Fruit fly (Drosophila melanogaster): ENCODE measurements around the gene Alp1.

The Alp1 gene

DNA sequence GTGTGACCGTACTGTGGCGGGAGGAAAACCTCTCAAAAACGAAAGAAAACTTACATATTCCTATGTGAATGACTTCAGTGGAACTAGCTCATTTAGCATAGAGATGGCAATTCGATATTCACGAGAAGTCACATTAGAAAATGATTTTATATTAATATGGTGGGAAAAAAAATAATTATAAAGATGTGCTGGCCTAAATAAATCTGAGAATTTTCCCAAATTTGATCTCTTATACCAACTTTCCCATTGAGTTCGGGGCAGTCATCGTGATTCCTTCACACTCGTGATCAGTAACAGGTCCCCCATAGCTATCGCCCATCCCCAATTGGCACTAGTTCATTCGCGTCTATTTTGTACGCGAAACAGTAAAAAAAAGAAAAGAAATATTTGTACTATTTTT lies 11.5 kb downstream of the Alp1 start, which contains the start of the genes barc and Aef1 (continued):
- TF ChIP-seq hb (GFP tag; IDR thresholded peaks at IDR 0.05; ENCODE audit: partially characterized antibody) (peak; percentile 88), nom (GFP tag; optimal IDR thresholded peaks at IDR 0.05) (no peak), zf30C (GFP tag; optimal IDR thresholded peaks at IDR 0.05) (no peak), CG14441 (GFP tag; IDR thresholded peaks at IDR 0.05) (peak; percentile 89), HLH54F (GFP tag; optimal IDR thresholded peaks at IDR 0.05) (peak; percentile 87), CG15696 (tag; optimal IDR thresholded peaks at IDR 0.05) (peak; percentile 91), dmrt99B (tag; optimal IDR thresholded peaks at IDR 0.05) (peak; percentile 82), Hr51 (GFP tag; optimal IDR thresholded peaks at IDR 0.05) (peak; percentile 79 to 88), ci (GFP tag; IDR thresholded peaks at IDR 0.05) (peak; percentile 68; the same call in 2 of the 3 replicates), nmo (GFP tag; optimal IDR thresholded peaks at IDR 0.05) (peak; percentile 95), Sox100B (GFP tag; optimal IDR thresholded peaks at IDR 0.05) (no peak), tin (GFP tag; optimal IDR thresholded peaks at IDR 0.05) (peak; percentile 92), disco-r (GFP tag; optimal IDR thresholded peaks at IDR 0.05) (peak; percentile 51), ara (GFP tag; IDR thresholded peaks at IDR 0.05) (peak; percentile 83), zfh2 (GFP tag; optimal IDR thresholded peaks at IDR 0.05) (peak; percentile 89), Lim3 (GFP tag; IDR thresholded peaks at IDR 0.05) (peak; percentile 48; the same call in 1 of the 2 replicates), CG5180 (GFP tag; optimal IDR thresholded peaks at IDR 0.05) (peak; percentile 26), CG9817 (tag; optimal IDR thresholded peaks at IDR 0.05) (peak; percentile 94), gro (GFP tag; optimal IDR thresholded peaks at IDR 0.05) (peak; percentile 59), pzg (GFP tag; optimal IDR thresholded peaks at IDR 0.05) (peak; percentile 72), jumu (GFP tag; optimal IDR thresholded peaks at IDR 0.05) (peak; percentile 71), CG1792 (GFP tag; optimal IDR thresholded peaks at IDR 0.05) (peak; percentile 63), CG12659 (GFP tag; optimal IDR thresholded peaks at IDR 0.05) (peak; percentile 89), CG8924 (tag; optimal IDR thresholded peaks at IDR 0.05) (peak; percentile 83), crc (GFP tag; optimal IDR thresholded peaks at IDR 0.05) (peak; percentile 72), tio (GFP tag; optimal IDR thresholded peaks at IDR 0.05) (peak; percentile 81), sug (tag; optimal IDR thresholded peaks at IDR 0.05) (peak; percentile 89), so (GFP tag; IDR thresholded peaks at IDR 0.05) (peak; percentile 76; the same call in 1 of the 3 replicates)

DNA sequence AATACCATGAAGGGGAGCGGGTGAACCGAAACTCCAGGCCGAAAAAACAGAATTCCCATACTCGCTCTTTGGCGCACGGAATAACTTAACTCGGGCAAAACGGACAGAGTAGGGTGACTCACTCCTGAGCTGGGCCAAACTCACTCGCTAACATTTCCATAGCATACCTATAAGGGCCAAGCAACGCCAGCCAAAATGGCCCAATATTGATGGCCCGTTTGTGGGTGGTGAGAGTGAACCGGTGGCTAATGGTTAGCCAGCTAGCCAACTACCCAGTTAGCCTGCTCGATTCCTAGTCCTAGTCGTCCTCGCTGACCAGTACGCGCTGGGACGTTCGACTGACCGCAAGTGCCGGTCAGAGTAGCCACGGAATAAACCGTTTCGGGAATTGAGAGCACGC lies 17.1 kb downstream of the Alp1 start, which contains the start of gene CG33288:
Gene CG33288, plus strand, starts transcription at position 301 of the 400 bp plus-strand sequence.
- 0 out of 3 replicates have a peak, but pooled peaks have one; percentile 21 for TF ChIP-seq Dbx (GFP tag; IDR thresholded peaks at IDR 0.05)
- TF ChIP-seq CG9609 (GFP tag; optimal IDR thresholded peaks at IDR 0.05): no peak

DNA sequence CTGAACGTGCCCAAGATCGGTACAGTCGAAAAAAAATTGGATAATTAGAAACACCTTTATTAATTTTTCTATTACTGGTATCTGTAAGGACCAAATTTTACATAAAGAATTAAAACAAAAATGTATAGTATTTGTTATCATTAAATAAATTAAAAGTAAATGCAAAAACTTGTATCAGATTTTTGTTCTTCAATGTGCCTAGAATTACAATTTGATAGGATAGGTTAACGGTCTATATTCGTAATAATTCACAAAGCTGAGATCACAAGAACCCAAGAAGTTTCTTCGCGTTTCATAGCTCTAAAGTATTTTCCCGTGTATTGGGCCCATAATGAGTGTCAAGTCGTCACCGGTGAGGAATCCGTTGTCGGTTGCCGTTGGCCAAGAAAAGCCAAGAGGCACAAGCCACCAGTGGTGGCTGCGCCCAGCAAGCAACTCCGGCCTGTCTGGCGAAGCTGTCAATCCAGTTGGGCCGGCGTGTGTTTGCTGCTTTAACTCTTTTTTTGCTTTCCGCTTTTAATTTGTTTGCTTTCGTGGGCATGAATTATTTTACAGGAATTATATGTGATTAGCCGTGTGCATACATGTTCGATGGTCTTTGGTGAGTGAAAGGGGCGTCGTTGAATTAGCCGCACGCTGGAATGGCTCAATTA lies 26.6 kb downstream of the Alp1 start:
- TF ChIP-seq lbe (GFP tag; optimal IDR thresholded peaks at IDR 0.05) (no peak), aop (GFP tag; IDR thresholded peaks at IDR 0.05) (no peak), gfzf (GFP tag; optimal IDR thresholded peaks at IDR 0.05) (no peak), nau (GFP tag; optimal IDR thresholded peaks at IDR 0.05) (no peak), Six4 (GFP tag; optimal IDR thresholded peaks at IDR 0.05) (peak; percentile 18), CG10366 (GFP tag; IDR thresholded peaks at IDR 0.05) (peak; percentile 37; the same call in 1 of the 2 replicates), zfh2 (GFP tag; optimal IDR thresholded peaks at IDR 0.05) (no peak), ATbp (GFP tag; optimal IDR thresholded peaks at IDR 0.05) (peak; percentile 42), bigmax (GFP tag; optimal IDR thresholded peaks at IDR 0.05) (no peak), mam (GFP tag; optimal IDR thresholded peaks at IDR 0.05) (peak; percentile 4), E2f1 (GFP tag; IDR thresholded peaks at IDR 0.05) (no peak), CG17385 (GFP tag; optimal IDR thresholded peaks at IDR 0.05) (peak; percentile 64), usp (GFP tag; optimal IDR thresholded peaks at IDR 0.05) (no peak), CG10462 (GFP tag; optimal IDR thresholded peaks at IDR 0.05) (no peak), CG32532 (GFP tag; IDR thresholded peaks at IDR 0.05) (peak; percentile 50; the same call in 1 of the 2 replicates), sna (GFP tag; IDR thresholded peaks at IDR 0.05; ENCODE audit: partially characterized antibody) (no peak), ci (GFP tag; IDR thresholded peaks at IDR 0.05) (no peak), Doc2 (GFP tag; IDR thresholded peaks at IDR 0.05) (no peak), H15 (GFP tag; IDR thresholded peaks at IDR 0.05) (no peak), bab2 (GFP tag; optimal IDR thresholded peaks at IDR 0.05) (no peak)

Measured in whole organism, embryonic.